Worm (Caenorhabditis elegans) whole organism, midembryonic: Measurements from ENCODE around the gene pgp-3.

ENCODE experiments used
- T22C8.4 ChIP-seq: fragments of 200-800 bp; sonication (Bioruptor generic); IDR thresholded peaks from 2 replicates; pipeline ENCODE4 v1.3.6; 2022; ENCODE audit warnings: missing genetic modification characterization, missing compliant biosample characterization
- cog-1 ChIP-seq: sonication (generic microtip); optimal IDR thresholded peaks from 2 replicates; lab custom pipeline; 2016; ENCODE audit warnings: missing genetic modification characterization, missing compliant biosample characterization
- flt-1 ChIP-seq: fragments of 200-800 bp; sonication (Bioruptor generic); IDR thresholded peaks from 2 replicates; pipeline ENCODE4 v1.3.6; 2022; ENCODE audit warnings: missing genetic modification characterization, missing compliant biosample characterization
- klf-2 ChIP-seq: fragments of 200-800 bp; sonication (Bioruptor generic); conservative IDR thresholded peaks from 2 replicates; pipeline ENCODE4 v1.3.6; 2022; ENCODE audit warnings: missing genetic modification reagents, missing genetic modification characterization, missing compliant biosample characterization
- med-1 ChIP-seq: sonication (generic microtip); optimal IDR thresholded peaks from 2 replicates; lab custom pipeline; 2017; ENCODE audit warnings: missing genetic modification characterization, mild to moderate bottlenecking, missing compliant biosample characterization, antibody characterized with exemption, missing genetic modification reagents; ENCODE audit not compliant: insufficient read depth
- ref-1 ChIP-seq: fragments of 200-800 bp; sonication (Bioruptor generic); conservative IDR thresholded peaks from 2 replicates; pipeline ENCODE4 v1.3.6; 2022; ENCODE audit warnings: missing genetic modification reagents, missing genetic modification characterization, missing compliant biosample characterization
- tab-1 ChIP-seq: fragments of 200-800 bp; sonication (Bioruptor generic); IDR thresholded peaks from 2 replicates; pipeline ENCODE4 v1.3.6; 2022; ENCODE audit warnings: missing genetic modification characterization, missing compliant biosample characterization
- ztf-23 ChIP-seq: fragments of 200-800 bp; sonication (Bioruptor generic); IDR thresholded peaks from 2 replicates; pipeline ENCODE4 v1.3.6; 2022; ENCODE audit warnings: missing genetic modification reagents, missing genetic modification characterization, missing compliant biosample characterization
- ztf-29 ChIP-seq: fragments of 200-800 bp; sonication (Bioruptor generic); IDR thresholded peaks from 2 replicates; pipeline ENCODE4 v1.3.6; 2022; ENCODE audit warnings: missing genetic modification reagents, missing genetic modification characterization, missing compliant biosample characterization

The pgp-3 gene

DNA sequence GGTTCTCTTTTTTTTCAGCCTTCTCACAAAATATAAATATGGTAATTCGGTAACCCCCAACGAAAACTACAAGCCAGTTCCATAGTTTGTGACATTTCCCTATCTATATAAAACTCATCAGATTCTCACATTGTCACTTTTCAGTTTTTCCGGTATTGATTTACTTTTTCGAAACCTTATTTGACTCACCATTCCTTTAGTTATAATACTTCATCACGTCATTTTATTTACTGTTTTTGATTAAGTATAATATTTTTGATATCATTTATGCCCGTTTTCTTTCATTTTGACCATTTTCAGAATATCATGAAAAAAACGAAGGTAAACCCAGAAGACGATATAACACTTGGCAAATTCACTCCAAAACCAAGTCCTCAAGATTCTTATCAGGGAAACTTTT is at the start of gene pgp-3:
TSS of gene pgp-3 (plus strand) at position 301 of the 400 bp plus-strand sequence.
- TF ChIP-seq klf-2 (GFP tag; lab: Robert Waterston, UW) (no peak), cog-1 (tag; lab: Kevin White, UChicago) (no peak), tab-1 (no peak), ref-1 (GFP tag; lab: Robert Waterston, UW) (no peak), ztf-23 (GFP tag; lab: Robert Waterston, UW) (no peak), flt-1 (GFP tag; lab: Robert Waterston, UW) (no peak), med-1 (no peak), ztf-29 (GFP tag; lab: Robert Waterston, UW) (no peak), T22C8.4 (no peak)

ce11 chrX:11305773-11306172 is 46.2 kb upstream of the pgp-3 start, which contains the start of gene F08G12.1:
Gene F08G12.1, minus strand, starts transcription at chrX:11305873.
- TF ChIP-seq flt-1 (GFP tag; lab: Robert Waterston, UW) (no peak), med-1 (no peak), ref-1 (GFP tag; lab: Robert Waterston, UW) (no peak), T22C8.4 (no peak), klf-2 (GFP tag; lab: Robert Waterston, UW) (no peak), cog-1 (tag; lab: Kevin White, UChicago) (no peak), tab-1 (no peak), ztf-23 (GFP tag; lab: Robert Waterston, UW) (no peak), ztf-29 (GFP tag; lab: Robert Waterston, UW) (no peak)

- no peak for TF ChIP-seq med-1
- TF ChIP-seq ref-1 (GFP tag; lab: Robert Waterston, UW) = no peak
- TF ChIP-seq tab-1 = no peak
Measured at ce11 chrX:11307056-11307455, 44.9 kb upstream of the pgp-3 start, which contains the start of gene vhl-1. Gene vhl-1, plus strand, starts transcription at chrX:11307356.

DNA sequence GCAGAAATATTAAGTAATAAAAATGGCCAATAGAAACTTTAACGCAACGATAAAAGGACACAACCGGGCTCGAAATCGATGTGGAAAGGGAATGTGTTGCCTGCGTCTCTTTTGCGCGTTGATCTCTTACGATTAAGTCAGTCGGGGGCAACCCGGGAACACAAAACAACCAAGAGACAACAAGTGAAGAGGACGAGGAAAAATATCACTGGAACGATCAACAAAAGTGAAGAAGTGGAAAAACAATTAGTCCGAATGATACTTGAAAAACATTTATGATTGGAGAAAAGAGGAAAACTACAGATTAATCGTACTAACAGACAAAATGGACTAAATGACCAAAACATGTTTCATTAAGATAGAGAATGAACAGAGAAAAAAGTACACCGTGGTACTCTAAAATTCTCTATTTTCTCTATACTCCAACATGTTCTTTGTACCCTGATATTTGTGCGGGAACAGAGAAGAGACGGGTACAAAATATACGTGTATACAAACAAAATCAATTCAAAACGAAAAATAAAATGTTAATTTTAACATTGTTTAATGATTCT is 41.6 kb upstream of the pgp-3 start, which contains the start of gene F08G12.5:
TSS of gene F08G12.5 (minus strand) at position 1 of the 554 bp plus-strand sequence.
- TF ChIP-seq ztf-29 (GFP tag; lab: Robert Waterston, UW) (no peak), cog-1 (tag; lab: Kevin White, UChicago) (no peak), tab-1 (no peak), ztf-23 (GFP tag; lab: Robert Waterston, UW) (no peak), flt-1 (GFP tag; lab: Robert Waterston, UW) (no peak), med-1 (no peak), ref-1 (GFP tag; lab: Robert Waterston, UW) (no peak), T22C8.4 (no peak), klf-2 (GFP tag; lab: Robert Waterston, UW) (no peak)

DNA sequence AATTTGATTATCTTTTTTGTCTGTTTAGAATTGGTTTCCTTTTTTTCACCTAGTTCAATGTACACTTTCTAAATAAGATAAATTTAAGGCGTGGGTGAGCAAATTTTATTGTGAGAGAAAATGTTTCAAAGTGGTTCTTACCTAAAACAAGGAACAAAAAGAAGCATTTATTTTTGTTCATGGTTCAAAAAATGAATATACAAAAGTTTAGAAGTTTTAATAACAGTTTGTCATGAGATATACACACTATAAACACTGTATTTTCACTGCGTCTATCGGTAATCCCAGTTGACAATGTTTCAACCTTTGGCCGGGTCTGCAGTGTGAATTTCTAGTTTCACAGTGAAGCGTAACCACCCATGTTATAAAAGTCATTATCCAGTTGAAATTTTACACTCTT is 36.6 kb upstream of the pgp-3 start, which contains the start of gene F08G12.11:
TSS of gene F08G12.11 (minus strand) at position 181 of the 400 bp plus-strand sequence.
- TF ChIP-seq ztf-29 (GFP tag; lab: Robert Waterston, UW) = no peak
- no peak for TF ChIP-seq med-1
- no peak for TF ChIP-seq flt-1 (GFP tag; lab: Robert Waterston, UW)
- no peak for TF ChIP-seq T22C8.4
- no peak for TF ChIP-seq klf-2 (GFP tag; lab: Robert Waterston, UW)
- TF ChIP-seq cog-1 (tag; lab: Kevin White, UChicago) = no peak
- no peak for TF ChIP-seq ztf-23 (GFP tag; lab: Robert Waterston, UW)
- no peak for TF ChIP-seq ref-1 (GFP tag; lab: Robert Waterston, UW)

DNA sequence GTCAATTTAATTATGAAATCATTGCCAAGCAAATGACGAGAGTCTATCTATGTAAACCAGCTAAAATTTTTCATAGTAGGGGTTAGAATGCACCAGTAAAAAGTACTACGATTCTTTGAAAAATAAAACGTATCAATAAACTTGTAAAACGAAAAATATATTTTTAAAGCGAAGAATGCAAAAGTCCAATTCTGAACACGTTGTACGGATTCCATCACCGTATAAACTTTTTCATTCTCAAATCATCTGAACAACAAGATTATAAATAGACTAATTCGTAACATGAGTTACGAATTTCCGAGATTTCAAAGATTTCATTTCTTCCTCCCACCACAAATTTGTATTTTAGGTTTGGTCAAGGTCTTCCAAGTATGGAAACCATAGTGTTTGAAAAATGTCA is 35.2 kb upstream of the pgp-3 start, which contains the start of gene nlp-57:
TSS of gene nlp-57 (plus strand) at position 301 of the 400 bp plus-strand sequence.
- no peak for TF ChIP-seq klf-2 (GFP tag; lab: Robert Waterston, UW)
- TF ChIP-seq ztf-23 (GFP tag; lab: Robert Waterston, UW) = no peak
- no peak for TF ChIP-seq flt-1 (GFP tag; lab: Robert Waterston, UW)
- TF ChIP-seq ref-1 (GFP tag; lab: Robert Waterston, UW) = no peak
- TF ChIP-seq T22C8.4 = no peak
- no peak for TF ChIP-seq ztf-29 (GFP tag; lab: Robert Waterston, UW)

DNA sequence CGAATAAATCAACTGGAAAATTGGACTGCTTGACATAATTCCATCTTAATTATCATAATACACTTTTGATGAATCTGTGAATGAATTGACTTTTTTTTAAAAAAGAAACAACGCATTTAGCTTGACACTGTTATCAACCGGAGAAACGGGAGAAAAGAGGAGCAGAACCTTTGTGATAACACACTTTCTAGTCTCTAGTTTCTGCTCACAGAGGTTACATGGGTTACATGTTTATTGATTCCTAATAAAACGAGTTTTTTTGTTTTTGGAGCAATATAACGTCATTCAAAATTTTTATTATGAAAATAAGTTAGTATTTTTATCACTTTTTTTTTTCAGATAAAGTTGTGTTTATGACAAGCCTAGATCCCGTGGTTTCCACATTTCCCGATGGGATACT is 34.0 kb upstream of the pgp-3 start, which contains the start of gene hizr-1:
TSS of gene hizr-1 (plus strand) at position 340 of the 400 bp plus-strand sequence.
- TF ChIP-seq flt-1 (GFP tag; lab: Robert Waterston, UW) (no peak), ztf-23 (GFP tag; lab: Robert Waterston, UW) (no peak), cog-1 (tag; lab: Kevin White, UChicago) (no peak), T22C8.4 (no peak), klf-2 (GFP tag; lab: Robert Waterston, UW) (no peak), ref-1 (GFP tag; lab: Robert Waterston, UW) (no peak), med-1 (no peak), ztf-29 (GFP tag; lab: Robert Waterston, UW) (no peak), tab-1 (no peak)

DNA sequence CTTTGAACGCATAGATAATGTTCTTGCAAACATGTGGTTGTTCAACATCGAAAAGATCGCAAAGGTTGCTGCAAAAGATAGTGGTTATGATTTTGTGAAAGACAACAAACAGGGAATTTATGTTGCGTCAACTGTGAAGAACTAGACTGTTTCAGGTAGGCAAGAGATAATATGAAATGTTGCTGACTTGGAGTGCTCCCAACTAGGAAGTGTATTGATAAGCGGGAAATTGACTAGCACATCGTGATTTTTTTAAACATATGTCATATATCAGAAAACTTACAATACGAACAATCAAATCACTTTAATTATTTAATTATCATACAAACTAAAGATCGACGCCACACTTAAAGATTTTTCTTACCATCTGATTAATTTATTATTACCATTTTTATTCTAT is 28.7 kb upstream of the pgp-3 start:
- TF ChIP-seq ztf-29 (GFP tag; lab: Robert Waterston, UW) = no peak
- TF ChIP-seq cog-1 (tag; lab: Kevin White, UChicago) = no peak
- no peak for TF ChIP-seq klf-2 (GFP tag; lab: Robert Waterston, UW)
- no peak for TF ChIP-seq med-1
- no peak for TF ChIP-seq tab-1
- no peak for TF ChIP-seq ztf-23 (GFP tag; lab: Robert Waterston, UW)
- no peak for TF ChIP-seq ref-1 (GFP tag; lab: Robert Waterston, UW)
- no peak for TF ChIP-seq flt-1 (GFP tag; lab: Robert Waterston, UW)
- TF ChIP-seq T22C8.4 = no peak

DNA sequence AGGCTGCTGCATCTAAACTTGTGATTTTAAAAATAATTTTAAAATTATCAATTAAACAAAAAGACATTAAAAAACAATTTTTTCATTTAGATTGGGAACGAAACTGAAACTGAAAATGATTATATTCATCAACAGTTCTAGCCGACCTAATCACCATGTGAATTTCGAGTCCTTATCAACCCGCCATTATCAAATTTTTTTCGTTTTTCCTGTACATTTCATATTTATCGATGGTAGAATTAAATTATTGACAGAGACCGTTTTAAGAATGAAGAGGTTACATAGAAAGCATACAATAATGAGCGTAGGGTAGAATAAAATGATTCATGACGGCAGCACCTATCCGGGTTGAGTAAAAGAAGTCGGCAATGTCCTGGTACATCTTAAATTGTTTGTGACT is 27.7 kb upstream of the pgp-3 start, which contains the start of gene asm-2:
TSS of gene asm-2 (minus strand) at position 12 of the 400 bp plus-strand sequence.
- TF ChIP-seq ztf-29 (GFP tag; lab: Robert Waterston, UW) (no peak), med-1 (no peak), ref-1 (GFP tag; lab: Robert Waterston, UW) (no peak), klf-2 (GFP tag; lab: Robert Waterston, UW) (no peak), flt-1 (GFP tag; lab: Robert Waterston, UW) (no peak), ztf-23 (GFP tag; lab: Robert Waterston, UW) (no peak), tab-1 (no peak), T22C8.4 (no peak), cog-1 (tag; lab: Kevin White, UChicago) (no peak)
